Fruit fly (Drosophila melanogaster): ENCODE measurements around the gene CG34155.

Gene CG34155

DNA sequence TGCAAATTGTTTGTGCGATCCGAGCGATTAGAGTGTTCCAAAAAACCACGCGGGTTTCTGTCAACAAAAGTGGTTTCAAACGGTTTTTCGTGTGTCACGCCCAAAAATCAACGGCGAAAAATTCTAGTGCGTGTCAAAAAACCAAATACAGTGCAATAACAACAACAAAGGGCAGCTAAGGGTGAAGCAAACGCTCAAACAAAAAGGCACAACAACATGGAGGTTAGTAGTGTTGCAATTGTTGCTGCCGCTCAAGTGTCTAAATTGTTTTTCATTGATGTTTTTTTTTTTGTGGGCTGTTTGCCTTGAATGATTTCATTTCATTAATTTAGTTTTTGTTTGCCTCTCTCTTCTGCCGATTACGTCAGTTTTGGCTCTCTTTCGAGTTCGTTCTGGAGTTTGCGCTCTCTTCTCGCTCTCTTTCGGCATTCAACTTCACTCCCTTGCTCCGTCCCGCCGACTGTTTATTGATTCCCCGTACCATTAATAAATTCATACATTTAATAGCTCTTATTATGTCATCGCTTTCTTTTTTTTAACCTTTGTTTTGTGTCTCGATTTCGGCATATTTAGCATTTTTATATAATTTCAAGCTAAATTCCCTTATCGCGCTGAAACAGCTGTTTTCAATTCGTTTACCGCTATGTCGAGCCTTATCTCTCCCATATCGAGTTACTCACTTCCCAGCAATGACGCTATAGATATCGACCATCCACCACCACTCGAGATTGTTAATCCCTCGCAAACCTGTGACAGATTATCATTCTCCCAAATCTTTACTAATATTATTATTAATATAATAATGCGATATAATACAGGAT, 3.5 kb upstream of the CG34155 start (continued):
- peak; percentile 35 for TF ChIP-seq ftz-f1 (GFP tag; optimal IDR thresholded peaks at IDR 0.05)
- no peak for TF ChIP-seq pfk (GFP tag; optimal IDR thresholded peaks at IDR 0.05)
- peak in 1 of 2 experiments; percentile 71 for TF ChIP-seq eve (GFP tag; optimal IDR thresholded peaks at IDR 0.05)
- peak; percentile 60; the same call in 1 of the 2 replicates for TF ChIP-seq crol (GFP tag; IDR thresholded peaks at IDR 0.05)
- no peak for TF ChIP-seq CG7928 (GFP tag; optimal IDR thresholded peaks at IDR 0.05)
- TF ChIP-seq CG3163 (GFP tag; optimal IDR thresholded peaks at IDR 0.05), result peak; percentile 95
- no peak for TF ChIP-seq Xbp1 (GFP tag; optimal IDR thresholded peaks at IDR 0.05)
- TF ChIP-seq ap (GFP tag; IDR thresholded peaks at IDR 0.05), result no peak
- TF ChIP-seq oc (tag; optimal IDR thresholded peaks at IDR 0.05), result no peak
- no peak for TF ChIP-seq salm (tag; optimal IDR thresholded peaks at IDR 0.05)
- no peak for TF ChIP-seq crc (GFP tag; optimal IDR thresholded peaks at IDR 0.05)
- no peak for TF ChIP-seq NC2α (GFP tag; optimal IDR thresholded peaks at IDR 0.05)
- no peak for TF ChIP-seq CG7987 (GFP tag; optimal IDR thresholded peaks at IDR 0.05)
- no peak for TF ChIP-seq eyg (GFP tag; optimal IDR thresholded peaks at IDR 0.05)
- TF ChIP-seq CG8924 (tag; optimal IDR thresholded peaks at IDR 0.05), result peak; percentile 82
- TF ChIP-seq dysf (GFP tag; IDR thresholded peaks at IDR 0.05), result no peak
- TF ChIP-seq lola (GFP tag; optimal IDR thresholded peaks at IDR 0.05), result no peak
- TF ChIP-seq Blimp-1 (GFP tag; optimal IDR thresholded peaks at IDR 0.05), result no peak
- no peak for TF ChIP-seq Jarid2 (GFP tag; optimal IDR thresholded peaks at IDR 0.05)
- no peak for TF ChIP-seq Ets65A (GFP tag)
- peak; percentile 95 to 96 for TF ChIP-seq Trl (optimal IDR thresholded peaks at IDR 0.05)
- no peak for TF ChIP-seq Trl (GFP tag; optimal IDR thresholded peaks at IDR 0.05)
- TF ChIP-seq Dll (GFP tag; IDR thresholded peaks at IDR 0.05; ENCODE audit: partially characterized antibody), result no peak
- no peak for TF ChIP-seq CG30020 (tag; optimal IDR thresholded peaks at IDR 0.05)
- no peak for TF ChIP-seq CG2116 (GFP tag; optimal IDR thresholded peaks at IDR 0.05)
- no peak for TF ChIP-seq CG12219 (GFP tag; optimal IDR thresholded peaks at IDR 0.05)
- no peak; the same call in 1 of the 2 replicates for TF ChIP-seq CG42726 (GFP tag; IDR thresholded peaks at IDR 0.05; ENCODE audit: partially characterized antibody)
- no peak for TF ChIP-seq CG8089 (GFP tag; optimal IDR thresholded peaks at IDR 0.05)
- TF ChIP-seq CG34422 (GFP tag; IDR thresholded peaks at IDR 0.05), result peak; percentile 65; the same call in 1 of the 3 replicates
- no peak for TF ChIP-seq Drgx (GFP tag; IDR thresholded peaks at IDR 0.05)
- no peak for TF ChIP-seq Nf-YB (GFP tag; optimal IDR thresholded peaks at IDR 0.05)
- peak; percentile 89 for TF ChIP-seq onecut (GFP tag; IDR thresholded peaks at IDR 0.05)
- no peak for TF ChIP-seq slp2 (GFP tag; optimal IDR thresholded peaks at IDR 0.05)
- TF ChIP-seq Pdp1 (GFP tag; optimal IDR thresholded peaks at IDR 0.05), result peak in 1 of 2 experiments; percentile 93
- no peak for TF ChIP-seq CG1529 (GFP tag; optimal IDR thresholded peaks at IDR 0.05)
- TF ChIP-seq CG7357 (GFP tag; IDR thresholded peaks at IDR 0.05), result no peak
- no peak for TF ChIP-seq bigmax (GFP tag; optimal IDR thresholded peaks at IDR 0.05)
- TF ChIP-seq unc-4 (GFP tag; IDR thresholded peaks at IDR 0.05; ENCODE audit: partially characterized antibody), result 0 out of 2 replicates have a peak, but pooled peaks have one; percentile 11
- TF ChIP-seq bowl (GFP tag; IDR thresholded peaks at IDR 0.05), result no peak
- no peak for TF ChIP-seq slbo (GFP tag; IDR thresholded peaks at IDR 0.05)
- TF ChIP-seq CG5953 (GFP tag; IDR thresholded peaks at IDR 0.05), result no peak
- no peak for TF ChIP-seq CG11247 (GFP tag; IDR thresholded peaks at IDR 0.05)
- no peak for TF ChIP-seq gce (GFP tag; IDR thresholded peaks at IDR 0.05)
- TF ChIP-seq CG6813 (GFP tag; optimal IDR thresholded peaks at IDR 0.05), result no peak
- no peak for TF ChIP-seq CG1602 (GFP tag; optimal IDR thresholded peaks at IDR 0.05)
- TF ChIP-seq CG11398 (GFP tag; optimal IDR thresholded peaks at IDR 0.05), result no peak
- TF ChIP-seq ems (GFP tag; optimal IDR thresholded peaks at IDR 0.05), result no peak
- no peak for TF ChIP-seq CG17385 (GFP tag; optimal IDR thresholded peaks at IDR 0.05)
- no peak for TF ChIP-seq sim (GFP tag; IDR thresholded peaks at IDR 0.05)
- TF ChIP-seq grn (GFP tag; optimal IDR thresholded peaks at IDR 0.05), result peak; percentile 58

All from whole organism, embryonic.